Fruit fly (Drosophila melanogaster) whole organism: ENCODE results near the gene Kcmf1.

Experiments used
- Dll ChIP-seq: fragments of >200 bp; optimal IDR thresholded peaks from 2 replicates; lab custom pipeline; 2017
- EcR ChIP-seq, 2 experiments: fragments of >200 bp; optimal IDR thresholded peaks; 2 replicates each; lab custom pipeline; 2017; ENCODE audit warnings: missing biosample characterization in 2 of 2, missing genetic modification characterization in 2 of 2, missing genetic modification reagents in 2 of 2
- pan ChIP-seq: fragments of >200 bp; optimal IDR thresholded peaks from 2 replicates; lab custom pipeline; 2017
- psq ChIP-seq: fragments of >200 bp; optimal IDR thresholded peaks from 2 replicates; lab custom pipeline; 2017
- usp ChIP-seq: fragments of >200 bp; optimal IDR thresholded peaks from 2 replicates; lab custom pipeline; 2017; ENCODE audit warnings: missing biosample characterization, missing genetic modification characterization, mixed read lengths

- TF ChIP-seq Dll (lab: Kevin White, UChicago) (no peak), psq (lab: Kevin White, UChicago) (no peak), pan (no peak), usp (GFP tag; lab: Kevin White, UChicago) (no peak), EcR (GFP tag; optimal IDR thresholded peaks at IDR 0.05; lab: Kevin White, UChicago) (no peak)
Observed at dm6 chr3R:9014859-9015466, at the start of gene Kcmf1, which contains the start of the genes Sf3b5 and CG11986.
